Fruit fly (Drosophila melanogaster): ENCODE measurements around the gene mRpL14.

The mRpL14 gene

dm6 chrX:2359845-2360244 lies 15.4 kb upstream of the mRpL14 start:
- peak; percentile 96 for TF ChIP-seq CG3919 (GFP tag; optimal IDR thresholded peaks at IDR 0.05)
- TF ChIP-seq Hr38 (GFP tag; optimal IDR thresholded peaks at IDR 0.05) = peak; percentile 5
- peak; percentile 92 for TF ChIP-seq net (GFP tag; optimal IDR thresholded peaks at IDR 0.05)
- TF ChIP-seq CG8119 (GFP tag; IDR thresholded peaks at IDR 0.05) = peak; percentile 93
- peak; percentile 88 for TF ChIP-seq Met (GFP tag; optimal IDR thresholded peaks at IDR 0.05)
- peak; percentile 70 for TF ChIP-seq vri (GFP tag; optimal IDR thresholded peaks at IDR 0.05)
- peak; percentile 91 for TF ChIP-seq Ets96B (tag; optimal IDR thresholded peaks at IDR 0.05)
- TF ChIP-seq Eip93F (GFP tag; optimal IDR thresholded peaks at IDR 0.05) = peak; percentile 21
- peak; percentile 89 for TF ChIP-seq CG34406 (GFP tag; optimal IDR thresholded peaks at IDR 0.05)
- TF ChIP-seq pdm3 (GFP tag; optimal IDR thresholded peaks at IDR 0.05) = peak; percentile 94
- peak; percentile 97 for TF ChIP-seq Eip78C (GFP tag)
- TF ChIP-seq dac (GFP tag; optimal IDR thresholded peaks at IDR 0.05) = peak; percentile 92
- peak; percentile 93 for TF ChIP-seq CG1621 (tag; optimal IDR thresholded peaks at IDR 0.05)
- peak; percentile 85 for TF ChIP-seq CG31627 (GFP tag; optimal IDR thresholded peaks at IDR 0.05)
- TF ChIP-seq ss (GFP tag; optimal IDR thresholded peaks at IDR 0.05) = peak; percentile 94 to 95
- peak; percentile 93 for TF ChIP-seq CG6792 (GFP tag; optimal IDR thresholded peaks at IDR 0.05)
- TF ChIP-seq svp (GFP tag) = peak; percentile 92
- peak; percentile 95 for TF ChIP-seq Blimp-1 (GFP tag; optimal IDR thresholded peaks at IDR 0.05)
- TF ChIP-seq fkh (GFP tag; optimal IDR thresholded peaks at IDR 0.05) = no peak
- peak; percentile 87 for TF ChIP-seq CG8632 (GFP tag; optimal IDR thresholded peaks at IDR 0.05)
- TF ChIP-seq CG11294 (GFP tag; IDR thresholded peaks at IDR 0.05) = peak; percentile 88
- peak; percentile 84 for TF ChIP-seq fd85E (GFP tag; optimal IDR thresholded peaks at IDR 0.05)
- peak; percentile 82 for TF ChIP-seq CG8319 (GFP tag; optimal IDR thresholded peaks at IDR 0.05)
- peak; percentile 80 for TF ChIP-seq Smox (GFP tag; optimal IDR thresholded peaks at IDR 0.05)
- peak; percentile 91 for TF ChIP-seq CG10669 (GFP tag; optimal IDR thresholded peaks at IDR 0.05)
- peak; percentile 92 for TF ChIP-seq Sox14 (GFP tag; optimal IDR thresholded peaks at IDR 0.05)
- TF ChIP-seq esn (GFP tag; optimal IDR thresholded peaks at IDR 0.05) = peak; percentile 89
- peak; percentile 96 for TF ChIP-seq eg (GFP tag; IDR thresholded peaks at IDR 0.05)
- peak; percentile 90 for TF ChIP-seq spab (GFP tag; optimal IDR thresholded peaks at IDR 0.05)
- TF ChIP-seq CG6854 (GFP tag; optimal IDR thresholded peaks at IDR 0.05) = peak; percentile 87
- peak; percentile 93 for TF ChIP-seq CG6808 (GFP tag; optimal IDR thresholded peaks at IDR 0.05)
- peak; percentile 94 for TF ChIP-seq topi (GFP tag; optimal IDR thresholded peaks at IDR 0.05)
- TF ChIP-seq Eip75B (GFP tag; optimal IDR thresholded peaks at IDR 0.05) = peak; percentile 93
- TF ChIP-seq CG11902 (GFP tag; optimal IDR thresholded peaks at IDR 0.05) = peak; percentile 88
- TF ChIP-seq Gug (GFP tag; IDR thresholded peaks at IDR 0.05) = peak; percentile 91
- peak; percentile 92 for TF ChIP-seq fd59A (GFP tag; optimal IDR thresholded peaks at IDR 0.05)
- peak; percentile 92 for TF ChIP-seq Hr4 (GFP tag; optimal IDR thresholded peaks at IDR 0.05)
- TF ChIP-seq CG7368 (GFP tag; optimal IDR thresholded peaks at IDR 0.05) = peak; percentile 96
- TF ChIP-seq CG6276 (GFP tag; optimal IDR thresholded peaks at IDR 0.05) = peak; percentile 88
- TF ChIP-seq dsx (GFP tag; optimal IDR thresholded peaks at IDR 0.05; ENCODE audit: poor library complexity, severe bottlenecking) = peak; percentile 86
- peak; percentile 93 for TF ChIP-seq Lpt (GFP tag; optimal IDR thresholded peaks at IDR 0.05)
- TF ChIP-seq CG9139 (GFP tag; optimal IDR thresholded peaks at IDR 0.05) = peak; percentile 78
- TF ChIP-seq OdsH (GFP tag; optimal IDR thresholded peaks at IDR 0.05) = peak; percentile 91
- TF ChIP-seq CG6163 (GFP tag; IDR thresholded peaks at IDR 0.05) = peak; percentile 98
- TF ChIP-seq salr (GFP tag; optimal IDR thresholded peaks at IDR 0.05) = peak; percentile 87 to 92
- peak; percentile 92 for TF ChIP-seq CG3032 (tag; optimal IDR thresholded peaks at IDR 0.05)
- TF ChIP-seq CG4318 (GFP tag; optimal IDR thresholded peaks at IDR 0.05) = peak; percentile 91
- peak; percentile 92 for TF ChIP-seq cyc (GFP tag; optimal IDR thresholded peaks at IDR 0.05)
- TF ChIP-seq CG11762 (GFP tag; optimal IDR thresholded peaks at IDR 0.05; ENCODE audit: insufficient read depth) = peak; percentile 82
- peak; percentile 96 for TF ChIP-seq CG15336 (GFP tag; IDR thresholded peaks at IDR 0.05)
- TF ChIP-seq Hr39 (GFP tag; optimal IDR thresholded peaks at IDR 0.05) = peak; percentile 87
- peak; percentile 87 for TF ChIP-seq Sox15 (GFP tag; optimal IDR thresholded peaks at IDR 0.05)
